Fruit fly (Drosophila melanogaster): ENCODE measurements around the gene Tim17a1.

- no peak for TF ChIP-seq Ets21C (GFP tag; optimal IDR thresholded peaks at IDR 0.05)
- TF ChIP-seq dsx (GFP tag; optimal IDR thresholded peaks at IDR 0.05; ENCODE audit: poor library complexity, severe bottlenecking): no peak
- no peak for TF ChIP-seq CG11902 (GFP tag; optimal IDR thresholded peaks at IDR 0.05)
- TF ChIP-seq CG10669 (GFP tag; optimal IDR thresholded peaks at IDR 0.05): no peak
- TF ChIP-seq pdm3 (GFP tag; optimal IDR thresholded peaks at IDR 0.05): no peak
- TF ChIP-seq Sox14 (GFP tag; optimal IDR thresholded peaks at IDR 0.05): no peak
- no peak for TF ChIP-seq Eip75B (GFP tag; optimal IDR thresholded peaks at IDR 0.05)
- TF ChIP-seq spab (GFP tag; optimal IDR thresholded peaks at IDR 0.05): no peak
Observed at dm6 chr3R:12315455-12315854, 49.0 kb downstream of the Tim17a1 start.

Data from whole organism, prepupa.